Worm (Caenorhabditis elegans) whole organism, L3 larva: ENCODE data around the gene T05B9.1.

Experiments used
- R02D3.7 ChIP-seq: fragments of 150-350 bp; optimal IDR thresholded peaks from 2 replicates; lab custom pipeline; 2014; ENCODE audit warnings: missing biosample characterization, missing genetic modification characterization
- aly-2 ChIP-seq: fragments of 150-350 bp; optimal IDR thresholded peaks from 2 replicates; lab custom pipeline; 2014; ENCODE audit warnings: missing biosample characterization, missing genetic modification characterization
- ama-1 ChIP-seq: fragments of 150-350 bp; optimal IDR thresholded peaks from 2 replicates; lab custom pipeline; 2018
- jun-1 ChIP-seq: fragments of 150-350 bp; optimal IDR thresholded peaks from 2 replicates; lab custom pipeline; 2014; ENCODE audit warnings: missing biosample characterization, missing genetic modification reagents, missing genetic modification characterization
- nhr-11 ChIP-seq: fragments of 150-350 bp; optimal IDR thresholded peaks from 2 replicates; lab custom pipeline; 2014; ENCODE audit warnings: missing biosample characterization, missing genetic modification characterization
- nhr-12 ChIP-seq: fragments of 150-350 bp; optimal IDR thresholded peaks from 2 replicates; lab custom pipeline; 2014; ENCODE audit warnings: missing biosample characterization, missing genetic modification characterization
- pha-4 ChIP-seq: fragments of 150-350 bp; optimal IDR thresholded peaks from 2 replicates; lab custom pipeline; 2014; ENCODE audit warnings: missing biosample characterization, missing genetic modification reagents, missing genetic modification characterization
- pqm-1 ChIP-seq: fragments of 150-350 bp; optimal IDR thresholded peaks from 2 replicates; lab custom pipeline; 2017; ENCODE audit warnings: missing biosample characterization, missing genetic modification characterization, inconsistent platforms
- unc-39 ChIP-seq: sonication (generic microtip); optimal IDR thresholded peaks from 4 replicates; lab custom pipeline; 2017; ENCODE audit warnings: missing biosample characterization, missing genetic modification characterization
- unc-62 ChIP-seq: fragments of 150-350 bp; sonication (generic microtip); optimal IDR thresholded peaks from 4 replicates; lab custom pipeline; 2014; ENCODE audit warnings: missing biosample characterization, missing genetic modification reagents, missing genetic modification characterization
- ztf-4 ChIP-seq: fragments of 150-350 bp; optimal IDR thresholded peaks from 2 replicates; lab custom pipeline; 2014; ENCODE audit warnings: missing biosample characterization, missing genetic modification characterization

ce11 chrII:11237099-11237498 lies 23.9 kb downstream of the T05B9.1 start, which contains the start of gene fndc-1:
- TF ChIP-seq nhr-11 (tag; lab: Kevin White, UChicago) (no peak), unc-39 (no peak), pha-4 (no peak), pqm-1 (no peak), aly-2 (tag; lab: Kevin White, UChicago) (no peak), unc-62 (no peak), ama-1 (peak; percentile 25), jun-1 (tag; lab: Kevin White, UChicago) (no peak), R02D3.7 (no peak), nhr-12 (tag; lab: Kevin White, UChicago) (no peak), ztf-4 (tag; lab: Kevin White, UChicago) (no peak)
